Worm (Caenorhabditis elegans): Measurements from ENCODE around the gene F17C11.4.

ce11 chrV:10967594-10968273 is 16.1 kb downstream of the F17C11.4 start:
- TF ChIP-seq fkh-10 (GFP tag; optimal IDR thresholded peaks at IDR 0.05) (no peak), unc-62 (GFP tag; optimal IDR thresholded peaks at IDR 0.05) (no peak), lin-39 (tag; optimal IDR thresholded peaks at IDR 0.05) (no peak), skn-1 (tag; optimal IDR thresholded peaks at IDR 0.05) (no peak), egl-27 (tag; optimal IDR thresholded peaks at IDR 0.05) (no peak), ztf-11 (tag; optimal IDR thresholded peaks at IDR 0.05) (no peak), unc-86 (tag; optimal IDR thresholded peaks at IDR 0.05) (no peak), nhr-84 (tag; optimal IDR thresholded peaks at IDR 0.05) (no peak), unc-30 (tag; optimal IDR thresholded peaks at IDR 0.05) (no peak), mep-1 (tag; optimal IDR thresholded peaks at IDR 0.05) (no peak), ceh-82 (tag; optimal IDR thresholded peaks at IDR 0.05) (no peak)
